Worm (Caenorhabditis elegans) whole organism, midembryonic: ENCODE data around the gene des-2.
"Not testable (repeated sequence)": the region's sequence is repeated elsewhere in the genome, so short reads cannot be mapped to it uniquely, and the experiment has no call there.

ENCODE experiments used
- T22C8.4 ChIP-seq: fragments of 200-800 bp; sonication (Bioruptor generic); IDR thresholded peaks from 2 replicates; pipeline ENCODE4 v1.3.6; 2022; ENCODE audit warnings: missing genetic modification characterization, missing compliant biosample characterization
- cog-1 ChIP-seq: sonication (generic microtip); optimal IDR thresholded peaks from 2 replicates; lab custom pipeline; 2016; ENCODE audit warnings: missing genetic modification characterization, missing compliant biosample characterization
- flt-1 ChIP-seq: fragments of 200-800 bp; sonication (Bioruptor generic); IDR thresholded peaks from 2 replicates; pipeline ENCODE4 v1.3.6; 2022; ENCODE audit warnings: missing genetic modification characterization, missing compliant biosample characterization
- klf-2 ChIP-seq: fragments of 200-800 bp; sonication (Bioruptor generic); conservative IDR thresholded peaks from 2 replicates; pipeline ENCODE4 v1.3.6; 2022; ENCODE audit warnings: missing genetic modification reagents, missing genetic modification characterization, missing compliant biosample characterization
- med-1 ChIP-seq: sonication (generic microtip); optimal IDR thresholded peaks from 2 replicates; lab custom pipeline; 2017; ENCODE audit warnings: missing genetic modification characterization, mild to moderate bottlenecking, missing compliant biosample characterization, antibody characterized with exemption, missing genetic modification reagents; ENCODE audit not compliant: insufficient read depth
- ref-1 ChIP-seq: fragments of 200-800 bp; sonication (Bioruptor generic); conservative IDR thresholded peaks from 2 replicates; pipeline ENCODE4 v1.3.6; 2022; ENCODE audit warnings: missing genetic modification reagents, missing genetic modification characterization, missing compliant biosample characterization
- tab-1 ChIP-seq: fragments of 200-800 bp; sonication (Bioruptor generic); IDR thresholded peaks from 2 replicates; pipeline ENCODE4 v1.3.6; 2022; ENCODE audit warnings: missing genetic modification characterization, missing compliant biosample characterization
- ztf-23 ChIP-seq: fragments of 200-800 bp; sonication (Bioruptor generic); IDR thresholded peaks from 2 replicates; pipeline ENCODE4 v1.3.6; 2022; ENCODE audit warnings: missing genetic modification reagents, missing genetic modification characterization, missing compliant biosample characterization
- ztf-29 ChIP-seq: fragments of 200-800 bp; sonication (Bioruptor generic); IDR thresholded peaks from 2 replicates; pipeline ENCODE4 v1.3.6; 2022; ENCODE audit warnings: missing genetic modification reagents, missing genetic modification characterization, missing compliant biosample characterization

The des-2 gene

DNA sequence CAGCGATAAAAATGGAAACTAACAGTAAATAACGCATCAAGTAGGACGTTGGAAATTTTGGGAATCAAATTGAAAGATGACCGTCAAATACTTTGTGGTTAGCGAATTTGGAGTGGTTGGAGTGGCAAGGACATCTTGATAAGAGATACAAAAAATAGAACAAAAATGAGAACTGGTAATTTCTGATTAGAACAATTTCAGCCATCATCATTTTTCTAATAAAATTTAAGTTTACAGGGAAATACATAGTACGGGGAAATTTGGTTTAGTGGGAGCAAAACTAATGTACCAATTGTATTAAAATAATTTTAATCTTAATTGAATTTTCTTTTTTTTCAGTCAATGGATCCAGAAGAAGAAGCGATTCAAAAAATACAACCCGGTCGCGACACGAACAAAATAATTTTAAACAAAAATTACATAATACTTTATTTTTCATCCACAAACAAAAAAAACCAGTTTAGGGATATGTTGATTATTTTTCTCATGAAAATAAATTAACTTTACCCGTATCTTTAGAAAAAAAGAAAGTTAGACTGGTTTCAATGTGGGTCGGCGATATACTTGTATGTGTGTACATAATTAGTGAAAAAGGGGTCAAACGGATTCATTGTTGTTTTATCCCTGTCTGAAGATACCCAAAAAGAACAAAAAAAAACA is 10.5 kb downstream of the des-2 start, which contains the start of the genes K03B8.8 and grl-3:
Gene K03B8.8, minus strand, starts transcription at position 101 of the 660 bp plus-strand sequence.
Gene grl-3, plus strand, starts transcription at position 610 of the 660 bp plus-strand sequence.
- TF ChIP-seq klf-2 (GFP tag; lab: Robert Waterston, UW) (no peak), tab-1 (GFP tag; lab: Robert Waterston, UW) (no peak), T22C8.4 (no peak), flt-1 (GFP tag; lab: Robert Waterston, UW) (no peak), cog-1 (no peak), ztf-29 (GFP tag; lab: Robert Waterston, UW) (no peak), ref-1 (GFP tag; lab: Robert Waterston, UW) (no peak)

- TF ChIP-seq ztf-29 (GFP tag; lab: Robert Waterston, UW) (no peak), ref-1 (GFP tag; lab: Robert Waterston, UW) (no peak), med-1 (no peak), T22C8.4 (no peak), cog-1 (no peak), klf-2 (GFP tag; lab: Robert Waterston, UW) (no peak), tab-1 (GFP tag; lab: Robert Waterston, UW) (no peak), flt-1 (GFP tag; lab: Robert Waterston, UW) (no peak), ztf-23 (GFP tag; lab: Robert Waterston, UW) (no peak)
Observed at ce11 chrV:11407251-11407650, 14.3 kb downstream of the des-2 start, which contains the start of gene K03B8.6. Gene K03B8.6, plus strand, starts transcription at chrV:11407584.

DNA sequence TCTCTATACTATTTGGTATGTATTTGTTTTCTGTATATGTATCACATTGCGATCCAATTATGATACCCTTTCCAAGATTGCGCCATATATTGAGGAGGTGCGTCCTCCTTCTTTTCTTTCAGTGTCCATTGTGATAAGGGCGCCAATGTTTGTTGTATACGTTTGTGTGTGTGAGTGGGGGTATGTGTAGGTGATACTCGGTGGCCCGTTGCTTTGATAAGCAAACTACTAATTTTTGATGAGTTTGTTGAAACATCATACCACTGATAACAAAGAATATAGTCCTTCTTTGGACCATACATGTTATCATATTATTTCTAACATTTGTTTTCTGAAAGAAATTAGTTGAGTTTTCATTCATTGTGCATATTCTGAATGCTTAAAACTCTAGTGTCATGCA is 17.8 kb downstream of the des-2 start:
- TF ChIP-seq ref-1 (GFP tag; lab: Robert Waterston, UW), result no peak
- TF ChIP-seq cog-1, result no peak

DNA sequence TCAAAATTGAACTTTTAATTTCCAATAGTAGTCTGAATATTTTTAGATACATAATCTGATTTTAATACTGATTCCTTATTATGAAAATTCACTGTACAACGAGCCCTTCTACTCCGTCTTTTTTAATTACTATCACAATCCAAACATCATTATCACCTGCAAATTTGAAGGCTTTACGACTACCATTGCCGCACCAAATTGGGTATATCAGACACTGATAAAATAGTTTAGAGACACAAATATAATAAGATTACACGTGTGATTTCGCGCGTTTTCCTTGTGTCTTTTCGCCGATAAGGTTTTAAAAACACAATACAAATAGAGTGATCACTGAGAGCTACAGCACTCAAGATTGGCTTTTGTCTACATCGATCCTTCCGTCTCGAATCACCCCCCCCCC is 18.4 kb downstream of the des-2 start:
- TF ChIP-seq klf-2 (GFP tag; lab: Robert Waterston, UW), result no peak
- TF ChIP-seq ref-1 (GFP tag; lab: Robert Waterston, UW), result no peak
- no peak for TF ChIP-seq ztf-29 (GFP tag; lab: Robert Waterston, UW)
- TF ChIP-seq cog-1, result no peak
- TF ChIP-seq tab-1 (GFP tag; lab: Robert Waterston, UW), result no peak
- no peak for TF ChIP-seq T22C8.4
- no peak for TF ChIP-seq med-1
- TF ChIP-seq flt-1 (GFP tag; lab: Robert Waterston, UW), result no peak
- no peak for TF ChIP-seq ztf-23 (GFP tag; lab: Robert Waterston, UW)

- no peak for TF ChIP-seq ztf-23 (GFP tag; lab: Robert Waterston, UW)
- TF ChIP-seq ztf-29 (GFP tag; lab: Robert Waterston, UW), result no peak
- no peak for TF ChIP-seq ref-1 (GFP tag; lab: Robert Waterston, UW)
- no peak for TF ChIP-seq tab-1 (GFP tag; lab: Robert Waterston, UW)
Observed at ce11 chrV:11402610-11403009, 18.9 kb downstream of the des-2 start, which contains the start of gene nas-19. Gene nas-19, minus strand, starts transcription at chrV:11402710.

- TF ChIP-seq ztf-23 (GFP tag; lab: Robert Waterston, UW) (no peak), flt-1 (GFP tag; lab: Robert Waterston, UW) (no peak), ref-1 (GFP tag; lab: Robert Waterston, UW) (no peak), T22C8.4 (no peak), tab-1 (GFP tag; lab: Robert Waterston, UW) (no peak), cog-1 (no peak), klf-2 (GFP tag; lab: Robert Waterston, UW) (no peak), med-1 (no peak), ztf-29 (GFP tag; lab: Robert Waterston, UW) (no peak)
Observed at ce11 chrV:11398616-11399015, 22.9 kb downstream of the des-2 start, which contains the start of gene nas-17. Gene nas-17, plus strand, starts transcription at chrV:11398916.

DNA sequence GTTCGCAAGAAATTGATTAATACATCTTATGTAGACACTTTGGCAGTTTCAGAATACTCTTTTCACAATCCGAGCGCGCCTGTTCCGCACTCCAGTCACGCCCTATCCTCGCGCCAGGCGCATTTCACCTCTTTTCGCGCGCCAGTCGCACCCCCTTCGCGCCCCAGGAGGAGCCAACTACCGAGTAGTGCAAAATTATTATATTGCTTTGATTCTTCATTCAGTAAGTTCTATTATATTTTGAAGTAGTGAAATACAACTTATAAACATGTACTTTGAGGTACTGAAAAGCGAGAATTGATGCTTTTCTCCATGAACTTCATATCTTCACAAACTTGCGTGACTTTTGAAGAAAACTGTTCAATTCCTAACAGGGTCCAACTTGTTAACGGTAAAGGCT is 25.4 kb downstream of the des-2 start, which contains the start of gene nas-18:
Gene nas-18, plus strand, starts transcription at position 301 of the 400 bp plus-strand sequence.
- TF ChIP-seq tab-1 (GFP tag; lab: Robert Waterston, UW); ztf-29 (GFP tag; lab: Robert Waterston, UW); med-1: not testable (repeated sequence)

DNA sequence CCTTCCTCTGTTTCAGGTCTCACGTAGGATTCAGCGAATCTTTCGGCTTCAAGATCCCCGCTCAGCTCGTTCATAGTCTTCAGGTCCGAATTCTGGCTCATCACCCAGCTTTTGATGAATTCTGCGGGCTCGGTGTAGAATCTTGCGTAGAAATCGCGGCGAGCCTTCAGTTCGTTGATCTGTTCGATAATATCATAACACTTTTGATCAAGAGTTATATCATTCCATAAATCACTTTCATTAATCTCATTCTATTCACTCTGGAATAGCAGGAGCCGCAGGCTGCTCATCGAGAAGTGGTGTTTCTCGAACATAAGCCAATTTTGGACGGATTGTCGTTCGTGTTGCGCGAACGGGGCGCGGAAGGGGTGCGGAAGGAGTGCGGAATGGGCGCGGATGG is 26.5 kb downstream of the des-2 start, which contains the start of gene K03B8.4:
Gene K03B8.4, minus strand, starts transcription at position 101 of the 400 bp plus-strand sequence.
- TF ChIP-seq T22C8.4; flt-1 (GFP tag; lab: Robert Waterston, UW); ztf-29 (GFP tag; lab: Robert Waterston, UW): not testable (repeated sequence)

DNA sequence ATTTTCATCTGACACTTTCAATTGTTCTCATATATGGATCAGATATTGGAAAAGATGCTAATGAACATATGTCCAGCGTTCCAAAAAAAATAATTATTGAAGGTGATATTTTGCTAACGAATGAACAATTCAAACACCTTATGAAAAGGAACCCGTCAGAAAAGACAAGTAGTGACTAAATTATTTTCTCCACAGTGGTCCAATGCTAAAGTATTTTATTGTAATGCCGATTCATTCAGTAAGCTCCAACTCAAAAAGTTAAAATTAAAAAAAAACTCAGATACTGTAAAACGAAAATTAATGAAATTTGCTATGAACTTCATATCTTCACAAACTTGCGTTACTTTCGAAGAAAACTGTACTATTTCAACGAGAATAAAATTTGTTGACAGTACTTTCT is 29.5 kb downstream of the des-2 start, which contains the start of gene nas-16:
Gene nas-16, plus strand, starts transcription at position 301 of the 400 bp plus-strand sequence.
- no peak for TF ChIP-seq klf-2 (GFP tag; lab: Robert Waterston, UW)
- TF ChIP-seq cog-1, result no peak
- no peak for TF ChIP-seq tab-1 (GFP tag; lab: Robert Waterston, UW)
- TF ChIP-seq ref-1 (GFP tag; lab: Robert Waterston, UW), result no peak
- no peak for TF ChIP-seq ztf-23 (GFP tag; lab: Robert Waterston, UW)
- no peak for TF ChIP-seq med-1
- no peak for TF ChIP-seq flt-1 (GFP tag; lab: Robert Waterston, UW)
- no peak for TF ChIP-seq ztf-29 (GFP tag; lab: Robert Waterston, UW)
- no peak for TF ChIP-seq T22C8.4

DNA sequence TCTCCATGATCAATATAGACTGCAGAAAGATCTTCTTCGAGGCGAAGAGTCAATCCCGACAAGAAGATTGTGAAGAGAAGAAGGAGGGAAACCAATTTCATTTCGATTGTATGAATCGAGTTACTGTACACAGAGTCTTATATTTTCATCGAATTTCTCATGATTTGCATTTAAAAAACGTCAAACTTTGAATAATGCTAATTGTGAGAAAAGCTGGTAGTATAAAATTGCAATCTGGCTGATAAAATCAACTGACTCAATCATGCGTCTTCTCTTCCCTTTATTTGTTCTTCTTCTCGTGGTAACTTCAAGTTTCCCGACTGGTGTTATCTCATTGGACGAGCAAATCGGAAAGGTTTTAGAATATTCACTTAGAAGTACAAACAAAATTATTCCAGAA is 31.1 kb downstream of the des-2 start, which contains the start of the genes K03B8.11 and K03B8.14:
Gene K03B8.11, minus strand, starts transcription at position 101 of the 400 bp plus-strand sequence.
Gene K03B8.14, plus strand, starts transcription at position 110 of the 400 bp plus-strand sequence.
- TF ChIP-seq ztf-23 (GFP tag; lab: Robert Waterston, UW) (no peak), klf-2 (GFP tag; lab: Robert Waterston, UW) (no peak), med-1 (no peak), ref-1 (GFP tag; lab: Robert Waterston, UW) (no peak), T22C8.4 (no peak), tab-1 (GFP tag; lab: Robert Waterston, UW) (no peak), ztf-29 (GFP tag; lab: Robert Waterston, UW) (no peak), cog-1 (no peak), flt-1 (GFP tag; lab: Robert Waterston, UW) (no peak)
